Worm (Caenorhabditis elegans): Measurements from ENCODE around the gene F49F1.11.

DNA sequence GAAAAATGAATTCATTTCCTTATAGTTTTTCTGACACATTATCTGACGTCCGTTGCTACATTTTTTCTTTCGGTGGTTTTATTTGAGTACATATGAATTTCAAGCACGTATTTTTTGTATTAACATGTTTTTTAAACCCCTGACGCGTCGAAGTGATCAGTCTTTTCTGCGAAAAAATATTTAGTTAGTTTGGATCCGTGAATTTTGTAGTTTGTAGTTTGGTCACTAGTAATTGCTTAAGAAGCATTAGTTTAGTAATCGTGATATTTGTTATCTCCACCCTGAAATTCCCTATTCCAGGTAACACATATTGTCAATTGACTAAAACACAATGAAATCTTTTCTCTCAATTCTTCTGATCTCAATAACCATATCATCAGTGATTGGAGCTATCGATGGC lies 32.4 kb downstream of the F49F1.11 start, which contains the start of gene C35B1.7:
- TF ChIP-seq ceh-28 (tag; optimal IDR thresholded peaks at IDR 0.05) (no peak), lim-7 (GFP tag; IDR thresholded peaks at IDR 0.05) (no peak), lin-38 (GFP tag; IDR thresholded peaks at IDR 0.05) (no peak), F49E8.2 (tag; optimal IDR thresholded peaks at IDR 0.05; ENCODE audit: borderline replicate concordance) (no peak)

Data from whole organism, L4 larva.